Fruit fly (Drosophila melanogaster) whole organism, embryonic: ENCODE measurements around the gene CG4577.
A peak's percentile ranks its signal among the peaks of the same experiment; 100 is the strongest.

ENCODE experiments used
- Awh ChIP-seq: fragments of 200-800 bp; sonication (Bioruptor generic); IDR thresholded peaks from 2 replicates; pipeline ENCODE4, ENCODE4 v1.3.6; 2022; ENCODE audit warnings: missing biosample characterization, missing genetic modification characterization
- CG11504 ChIP-seq: fragments of 200-800 bp; sonication (Bioruptor generic); optimal IDR thresholded peaks from 3 replicates; lab custom pipeline; 2019; ENCODE audit warnings: missing biosample characterization, mild to moderate bottlenecking, missing genetic modification characterization, moderate library complexity
- CG12942 ChIP-seq: fragments of 200-800 bp; sonication (Bioruptor generic); optimal IDR thresholded peaks from 3 replicates; lab custom pipeline; 2016; ENCODE audit warnings: missing biosample characterization, missing genetic modification characterization
- CG13424 ChIP-seq: fragments of 200-800 bp; sonication (Bioruptor generic); optimal IDR thresholded peaks from 2 replicates; lab custom pipeline; 2019; ENCODE audit warnings: missing biosample characterization, mild to moderate bottlenecking, missing genetic modification characterization, moderate library complexity
- CG14860 ChIP-seq: fragments of 200-800 bp; sonication (Bioruptor generic); IDR thresholded peaks from 3 replicates; pipeline ENCODE4 v1.3.6; 2022; ENCODE audit warnings: missing biosample characterization, missing genetic modification characterization; ENCODE audit not compliant: partially characterized antibody
- CG15696 ChIP-seq: fragments of 200-800 bp; sonication (Bioruptor generic); optimal IDR thresholded peaks from 2 replicates; lab custom pipeline; 2019; ENCODE audit warnings: missing biosample characterization, mild to moderate bottlenecking, missing genetic modification characterization, moderate library complexity
- CG17612 ChIP-seq: fragments of 200-800 bp; sonication (Bioruptor generic); IDR thresholded peaks from 2 replicates; pipeline ENCODE4 v1.3.6; 2022; ENCODE audit warnings: missing biosample characterization, missing genetic modification characterization
- CG18262 ChIP-seq: fragments of 200-800 bp; optimal IDR thresholded peaks from 3 replicates; lab custom pipeline; 2019; ENCODE audit warnings: missing biosample characterization, mild to moderate bottlenecking, missing genetic modification characterization, moderate library complexity
- CG3163 ChIP-seq: fragments of 200-800 bp; sonication (Bioruptor generic); optimal IDR thresholded peaks from 3 replicates; lab custom pipeline; 2016; ENCODE audit warnings: missing biosample characterization, missing genetic modification characterization
- CG3726 ChIP-seq: fragments of 200-800 bp; sonication (Bioruptor generic); IDR thresholded peaks from 3 replicates; pipeline ENCODE4, ENCODE4 v1.3.6; 2022; ENCODE audit warnings: missing biosample characterization, missing genetic modification characterization
- CG6175 ChIP-seq: fragments of 200-800 bp; sonication (Bioruptor generic); IDR thresholded peaks from 3 replicates; pipeline ENCODE4 v1.3.6; 2022; ENCODE audit warnings: missing biosample characterization, missing genetic modification characterization
- CG6791 ChIP-seq: fragments of 200-800 bp; sonication (Bioruptor generic); IDR thresholded peaks from 3 replicates; pipeline ENCODE4 v1.3.6; 2022; ENCODE audit warnings: missing biosample characterization, missing genetic modification characterization; ENCODE audit not compliant: partially characterized antibody
- CG7963 ChIP-seq: fragments of 200-800 bp; sonication (Bioruptor generic); IDR thresholded peaks from 3 replicates; pipeline ENCODE4 v1.3.6; 2022; ENCODE audit warnings: missing biosample characterization, missing genetic modification characterization; ENCODE audit not compliant: partially characterized antibody
- CG8765 ChIP-seq: fragments of 200-800 bp; sonication (Bioruptor generic); IDR thresholded peaks from 2 replicates; pipeline ENCODE4 v1.3.6; 2022; ENCODE audit warnings: missing biosample characterization, missing genetic modification characterization
- CrebB ChIP-seq: fragments of 200-800 bp; sonication (Bioruptor generic); optimal IDR thresholded peaks from 3 replicates; lab custom pipeline; 2018; ENCODE audit warnings: missing biosample characterization, mild to moderate bottlenecking, missing genetic modification characterization
- D19B ChIP-seq: fragments of 200-800 bp; sonication (Bioruptor generic); optimal IDR thresholded peaks from 2 replicates; lab custom pipeline; 2017; ENCODE audit warnings: missing biosample characterization, mild to moderate bottlenecking, missing genetic modification characterization
- Dbx ChIP-seq: fragments of 200-800 bp; sonication (Bioruptor generic); IDR thresholded peaks from 3 replicates; pipeline ENCODE4 v1.3.6; 2022; ENCODE audit warnings: missing biosample characterization, missing genetic modification characterization
- Dek ChIP-seq: fragments of 200-800 bp; sonication (Bioruptor generic); optimal IDR thresholded peaks from 3 replicates; lab custom pipeline; 2019; ENCODE audit warnings: missing biosample characterization, mild to moderate bottlenecking, missing genetic modification characterization, moderate library complexity
- HmgZ ChIP-seq: fragments of 200-800 bp; sonication (Bioruptor generic); optimal IDR thresholded peaks from 2 replicates; lab custom pipeline; 2018; ENCODE audit warnings: missing biosample characterization, mild to moderate bottlenecking, missing genetic modification characterization
- Jarid2 ChIP-seq: fragments of 200-800 bp; sonication (Bioruptor generic); optimal IDR thresholded peaks from 3 replicates; lab custom pipeline; 2017; ENCODE audit warnings: mild to moderate bottlenecking, missing biosample characterization, missing genetic modification reagents, missing genetic modification characterization
- Lpt ChIP-seq: fragments of >200 bp; optimal IDR thresholded peaks from 2 replicates; lab custom pipeline; 2018; ENCODE audit warnings: missing biosample characterization, missing genetic modification characterization
- MBD-R2 ChIP-seq: fragments of 200-800 bp; sonication (Bioruptor generic); IDR thresholded peaks from 2 replicates; pipeline ENCODE4 v1.3.6; 2022; ENCODE audit warnings: missing biosample characterization, missing genetic modification characterization
- Mes4 ChIP-seq: fragments of 200-800 bp; sonication (Bioruptor generic); optimal IDR thresholded peaks from 2 replicates; lab custom pipeline; 2016; ENCODE audit warnings: missing biosample characterization, missing genetic modification characterization
- NK7.1 ChIP-seq: fragments of 200-800 bp; sonication (Bioruptor generic); optimal IDR thresholded peaks from 3 replicates; lab custom pipeline; 2016; ENCODE audit warnings: missing biosample characterization, missing genetic modification characterization
- Nf-YA ChIP-seq: fragments of 200-800 bp; sonication (Bioruptor generic); IDR thresholded peaks from 2 replicates; pipeline ENCODE4 v1.3.6; 2022; ENCODE audit warnings: missing biosample characterization, missing genetic modification characterization
- Tbp ChIP-seq: fragments of >200 bp; optimal IDR thresholded peaks from 2 replicates; lab custom pipeline; 2018; ENCODE audit warnings: missing biosample characterization, missing genetic modification characterization
- ato ChIP-seq: fragments of 200-800 bp; sonication (Bioruptor generic); IDR thresholded peaks from 2 replicates; pipeline ENCODE4 v1.3.6; 2022; ENCODE audit warnings: missing biosample characterization, missing genetic modification characterization; ENCODE audit not compliant: partially characterized antibody
- bigmax ChIP-seq: fragments of 200-800 bp; sonication (Bioruptor generic); optimal IDR thresholded peaks from 2 replicates; lab custom pipeline; 2018; ENCODE audit warnings: missing biosample characterization, mild to moderate bottlenecking, missing genetic modification characterization
- bsh ChIP-seq, 2 experiments: fragments of 200-800 bp; sonication (Bioruptor generic); optimal IDR thresholded peaks; 2 replicates each; lab custom pipeline; 2017 to 2018; ENCODE audit warnings: mild to moderate bottlenecking in 2 of 2, missing biosample characterization in 2 of 2, missing genetic modification characterization in 2 of 2, moderate library complexity in 1 of 2
- dan ChIP-seq: fragments of 200-800 bp; sonication (Bioruptor generic); IDR thresholded peaks from 2 replicates; pipeline ENCODE4 v1.3.6; 2022; ENCODE audit warnings: missing biosample characterization, missing genetic modification characterization
- danr ChIP-seq: fragments of 200-800 bp; sonication (Bioruptor generic); IDR thresholded peaks from 2 replicates; pipeline ENCODE4 v1.3.6; 2022; ENCODE audit warnings: missing biosample characterization, missing genetic modification characterization
- dm ChIP-seq: fragments of 200-800 bp; sonication (Bioruptor generic); optimal IDR thresholded peaks from 3 replicates; lab custom pipeline; 2016; ENCODE audit warnings: missing biosample characterization, missing genetic modification characterization
- dpn ChIP-seq, 2 experiments: fragments of 200-800 bp; sonication (Bioruptor generic); optimal IDR thresholded peaks; 3 replicates each; lab custom pipeline; 2016; ENCODE audit warnings: missing biosample characterization in 2 of 2, missing genetic modification characterization in 2 of 2
- fru ChIP-seq: fragments of >200 bp; optimal IDR thresholded peaks from 2 replicates; lab custom pipeline; 2017
- gfzf ChIP-seq: fragments of 200-800 bp; sonication (Bioruptor generic); optimal IDR thresholded peaks from 2 replicates; lab custom pipeline; 2016; ENCODE audit warnings: missing biosample characterization, mild to moderate bottlenecking, missing genetic modification characterization, moderate library complexity
- grau ChIP-seq: fragments of 200-800 bp; optimal IDR thresholded peaks from 3 replicates; lab custom pipeline; 2019; ENCODE audit warnings: missing biosample characterization, mild to moderate bottlenecking, missing genetic modification characterization, moderate library complexity
- hb ChIP-seq: fragments of 200-800 bp; sonication (Bioruptor generic); IDR thresholded peaks from 3 replicates; pipeline ENCODE4 v1.3.6; 2022; ENCODE audit warnings: missing biosample characterization, missing genetic modification characterization; ENCODE audit not compliant: partially characterized antibody
- kah ChIP-seq: fragments of 200-800 bp; sonication (Bioruptor generic); optimal IDR thresholded peaks from 2 replicates; lab custom pipeline; 2018; ENCODE audit warnings: missing biosample characterization, mild to moderate bottlenecking, missing genetic modification characterization
- lilli ChIP-seq: fragments of 200-800 bp; sonication (Bioruptor generic); optimal IDR thresholded peaks from 3 replicates; lab custom pipeline; 2016; ENCODE audit warnings: missing biosample characterization, missing genetic modification characterization
- lola ChIP-seq, 3 experiments: fragments of >200 bp in 2 of 3; fragments of 200-800 bp in 1 of 3; sonication (Bioruptor generic) in 1 of 3; optimal IDR thresholded peaks; 2 replicates each; lab custom pipeline; 2017 to 2019; ENCODE audit warnings: missing biosample characterization in 3 of 3, missing genetic modification characterization in 3 of 3, mild to moderate bottlenecking in 1 of 3, moderate library complexity in 1 of 3
- luna ChIP-seq: fragments of 200-800 bp; sonication (Bioruptor generic); optimal IDR thresholded peaks from 2 replicates; lab custom pipeline; 2016; ENCODE audit warnings: missing biosample characterization, missing genetic modification characterization
- oc ChIP-seq: fragments of 200-800 bp; sonication (Bioruptor generic); optimal IDR thresholded peaks from 2 replicates; lab custom pipeline; 2018; ENCODE audit warnings: missing biosample characterization, mild to moderate bottlenecking, missing genetic modification characterization, moderate library complexity
- rib ChIP-seq: fragments of 200-800 bp; sonication (Bioruptor generic); IDR thresholded peaks from 2 replicates; pipeline ENCODE4 v1.3.6; 2022; ENCODE audit warnings: missing biosample characterization, missing genetic modification characterization
- sc ChIP-seq, 3 experiments: fragments of >200 bp in 2 of 3; fragments of 200-800 bp in 1 of 3; sonication (Bioruptor generic) in 1 of 3; optimal IDR thresholded peaks; 2 replicates in 2 of 3; 3 replicates in 1 of 3; lab custom pipeline; 2017; ENCODE audit warnings: mild to moderate bottlenecking in 1 of 3, missing biosample characterization in 1 of 3, missing genetic modification characterization in 1 of 3, missing genetic modification reagents in 1 of 3
- sr ChIP-seq: fragments of 200-800 bp; sonication (Bioruptor generic); IDR thresholded peaks from 3 replicates; pipeline ENCODE4 v1.3.6; 2022; ENCODE audit warnings: missing biosample characterization, missing genetic modification characterization
- tna ChIP-seq: fragments of 200-800 bp; sonication (Bioruptor generic); IDR thresholded peaks from 2 replicates; pipeline ENCODE4 v1.3.6; 2022; ENCODE audit warnings: missing biosample characterization, missing genetic modification characterization; ENCODE audit not compliant: partially characterized antibody
- vnd ChIP-seq: fragments of 200-800 bp; sonication (Bioruptor generic); IDR thresholded peaks from 3 replicates; pipeline ENCODE4 v1.3.6; 2022; ENCODE audit warnings: missing biosample characterization, missing genetic modification characterization; ENCODE audit not compliant: partially characterized antibody

Gene CG4577

DNA sequence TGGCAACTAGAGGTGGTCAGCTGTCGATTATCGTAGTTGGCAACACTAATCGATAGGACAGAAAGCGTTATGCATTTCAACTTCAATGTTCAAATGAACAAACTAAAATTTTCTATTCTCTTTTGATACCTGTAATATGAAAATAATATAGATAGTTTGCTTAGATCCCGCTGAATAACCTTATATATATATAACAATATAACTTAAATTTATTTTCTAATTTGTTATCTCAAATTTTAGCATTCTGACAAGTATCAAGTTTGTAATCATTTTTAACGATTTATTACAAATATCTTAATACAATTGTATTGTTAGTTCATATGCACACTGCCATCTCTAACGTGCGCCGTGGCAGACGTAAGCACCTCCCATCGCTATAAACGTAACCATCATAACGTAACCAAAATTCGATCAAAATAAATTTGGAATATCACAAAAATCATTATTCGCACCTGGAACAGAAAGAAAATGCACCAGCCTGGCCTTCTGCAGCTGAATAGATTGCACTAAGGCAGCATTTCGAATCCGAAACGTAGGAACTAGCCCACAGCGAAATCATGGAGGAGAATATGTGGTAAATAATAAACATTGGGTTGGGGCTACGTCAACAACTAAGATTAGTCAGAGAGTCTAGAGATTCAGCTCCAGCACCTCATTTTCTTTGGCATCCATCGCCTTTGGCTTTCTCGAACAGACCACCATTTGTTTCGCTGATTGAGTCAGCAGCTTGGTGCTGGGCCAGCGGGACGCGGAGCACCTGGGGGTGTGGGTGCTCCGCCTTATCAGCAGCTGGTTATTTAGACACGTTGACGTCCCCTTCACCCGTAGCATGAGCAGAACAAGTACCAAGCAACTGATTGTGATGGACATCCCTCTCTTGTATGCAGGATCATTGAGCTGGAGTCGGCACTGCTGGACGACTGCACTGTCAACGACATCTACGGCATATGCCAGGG, 5.3 kb upstream of the CG4577 start, which contains the start of the genes Pino and TBC1D23 (continued):
- no peak for TF ChIP-seq CG3163 (GFP tag; lab: Kevin White, UChicago)
- TF ChIP-seq CG17612 (GFP tag; lab: Robert Waterston, UW): no peak
- TF ChIP-seq sr (GFP tag; lab: Robert Waterston, UW): no peak
- TF ChIP-seq CG8765 (GFP tag; lab: Robert Waterston, UW): no peak; the same call in 1 of the 2 replicates
- TF ChIP-seq Lpt (GFP tag; lab: Kevin White, UChicago): no peak
- peak; percentile 64; the same call in 2 of the 3 replicates for TF ChIP-seq CG14860 (GFP tag; lab: Robert Waterston, UW)
- no peak for TF ChIP-seq dan (GFP tag; lab: Robert Waterston, UW)
- peak; percentile 55; the same call in 1 of the 2 replicates for TF ChIP-seq Awh (GFP tag; lab: Robert Waterston, UW)
- TF ChIP-seq Tbp (GFP tag; lab: Kevin White, UChicago): no peak
- 0 out of 3 replicates have a peak, but pooled peaks have one; percentile 11 for TF ChIP-seq CG7963
- TF ChIP-seq MBD-R2 (GFP tag; lab: Robert Waterston, UW): peak; percentile 26; the same call in 1 of the 2 replicates
- no peak for TF ChIP-seq CG6175
- TF ChIP-seq kah (GFP tag; lab: Kevin White, UChicago): no peak
- TF ChIP-seq danr (GFP tag; lab: Robert Waterston, UW): peak; percentile 38; the same call in 1 of the 2 replicates
- peak; percentile 43 to 79 for TF ChIP-seq dpn (GFP tag; optimal IDR thresholded peaks at IDR 0.05; lab: Kevin White, UChicago)
- TF ChIP-seq Mes4: no peak
- TF ChIP-seq hb: 0 out of 3 replicates have a peak, but pooled peaks have one; percentile 45
- TF ChIP-seq CG6791 (GFP tag; lab: Robert Waterston, UW): peak; percentile 56; the same call in 1 of the 3 replicates
- no peak for TF ChIP-seq ato (GFP tag; lab: Robert Waterston, UW)
- TF ChIP-seq rib: no peak
- peak; percentile 75 for TF ChIP-seq CG11504 (tag; lab: Kevin White, UChicago)
- no peak for TF ChIP-seq dm (GFP tag; lab: Kevin White, UChicago)
- peak; percentile 14 for TF ChIP-seq CrebB (tag; lab: Kevin White, UChicago)
- TF ChIP-seq CG15696 (tag; lab: Kevin White, UChicago): peak; percentile 75
- peak; percentile 84 for TF ChIP-seq CG13424 (tag; lab: Kevin White, UChicago)
- TF ChIP-seq bigmax (GFP tag; lab: Kevin White, UChicago): no peak
- peak; percentile 72 for TF ChIP-seq CG12942
- TF ChIP-seq lilli (GFP tag; lab: Kevin White, UChicago): peak; percentile 78
- TF ChIP-seq lola (GFP tag; optimal IDR thresholded peaks at IDR 0.05; lab: Kevin White, UChicago): peak in 1 of 3 experiments; percentile 79
- no peak for TF ChIP-seq sc (optimal IDR thresholded peaks at IDR 0.05; lab: Kevin White, UChicago)
- TF ChIP-seq sc (GFP tag; optimal IDR thresholded peaks at IDR 0.05; lab: Kevin White, UChicago): peak; percentile 48
- TF ChIP-seq D19B (GFP tag; lab: Kevin White, UChicago): peak; percentile 25
- peak; percentile 84 for TF ChIP-seq Dbx
- TF ChIP-seq HmgZ (tag; lab: Kevin White, UChicago): peak; percentile 20
- no peak for TF ChIP-seq Nf-YA
- TF ChIP-seq gfzf (GFP tag; lab: Kevin White, UChicago): no peak
- no peak for TF ChIP-seq NK7.1 (GFP tag; lab: Kevin White, UChicago)
- no peak for TF ChIP-seq oc
- peak; percentile 74 for TF ChIP-seq CG18262
- TF ChIP-seq fru (lab: Kevin White, UChicago): no peak
- TF ChIP-seq Dek (tag; lab: Kevin White, UChicago): peak; percentile 69
- TF ChIP-seq grau: peak; percentile 80
- peak; percentile 64 for TF ChIP-seq vnd (GFP tag; lab: Robert Waterston, UW)
- TF ChIP-seq tna: no peak
- TF ChIP-seq bsh (GFP tag; optimal IDR thresholded peaks at IDR 0.05; lab: Kevin White, UChicago): peak in 1 of 2 experiments; percentile 65
- no peak for TF ChIP-seq CG3726 (GFP tag; lab: Robert Waterston, UW)
- TF ChIP-seq luna (GFP tag; lab: Kevin White, UChicago): peak; percentile 28
- no peak for TF ChIP-seq Jarid2 (GFP tag; lab: Kevin White, UChicago)
